Worm (Caenorhabditis elegans) whole organism, midembryonic: ENCODE results near the gene cdc-48.1.

Experiments
- T22C8.4 ChIP-seq: fragments of 200-800 bp; sonication (Bioruptor generic); IDR thresholded peaks from 2 replicates; pipeline ENCODE4 v1.3.6; 2022; ENCODE audit warnings: missing genetic modification characterization, missing compliant biosample characterization
- cog-1 ChIP-seq: sonication (generic microtip); optimal IDR thresholded peaks from 2 replicates; lab custom pipeline; 2016; ENCODE audit warnings: missing genetic modification characterization, missing compliant biosample characterization
- flt-1 ChIP-seq: fragments of 200-800 bp; sonication (Bioruptor generic); IDR thresholded peaks from 2 replicates; pipeline ENCODE4 v1.3.6; 2022; ENCODE audit warnings: missing genetic modification characterization, missing compliant biosample characterization
- klf-2 ChIP-seq: fragments of 200-800 bp; sonication (Bioruptor generic); conservative IDR thresholded peaks from 2 replicates; pipeline ENCODE4 v1.3.6; 2022; ENCODE audit warnings: missing genetic modification reagents, missing genetic modification characterization, missing compliant biosample characterization
- med-1 ChIP-seq: sonication (generic microtip); optimal IDR thresholded peaks from 2 replicates; lab custom pipeline; 2017; ENCODE audit warnings: missing genetic modification characterization, mild to moderate bottlenecking, missing compliant biosample characterization, antibody characterized with exemption, missing genetic modification reagents; ENCODE audit not compliant: insufficient read depth
- ref-1 ChIP-seq: fragments of 200-800 bp; sonication (Bioruptor generic); conservative IDR thresholded peaks from 2 replicates; pipeline ENCODE4 v1.3.6; 2022; ENCODE audit warnings: missing genetic modification reagents, missing genetic modification characterization, missing compliant biosample characterization
- tab-1 ChIP-seq: fragments of 200-800 bp; sonication (Bioruptor generic); IDR thresholded peaks from 2 replicates; pipeline ENCODE4 v1.3.6; 2022; ENCODE audit warnings: missing genetic modification characterization, missing compliant biosample characterization
- ztf-23 ChIP-seq: fragments of 200-800 bp; sonication (Bioruptor generic); IDR thresholded peaks from 2 replicates; pipeline ENCODE4 v1.3.6; 2022; ENCODE audit warnings: missing genetic modification reagents, missing genetic modification characterization, missing compliant biosample characterization
- ztf-29 ChIP-seq: fragments of 200-800 bp; sonication (Bioruptor generic); IDR thresholded peaks from 2 replicates; pipeline ENCODE4 v1.3.6; 2022; ENCODE audit warnings: missing genetic modification reagents, missing genetic modification characterization, missing compliant biosample characterization

DNA sequence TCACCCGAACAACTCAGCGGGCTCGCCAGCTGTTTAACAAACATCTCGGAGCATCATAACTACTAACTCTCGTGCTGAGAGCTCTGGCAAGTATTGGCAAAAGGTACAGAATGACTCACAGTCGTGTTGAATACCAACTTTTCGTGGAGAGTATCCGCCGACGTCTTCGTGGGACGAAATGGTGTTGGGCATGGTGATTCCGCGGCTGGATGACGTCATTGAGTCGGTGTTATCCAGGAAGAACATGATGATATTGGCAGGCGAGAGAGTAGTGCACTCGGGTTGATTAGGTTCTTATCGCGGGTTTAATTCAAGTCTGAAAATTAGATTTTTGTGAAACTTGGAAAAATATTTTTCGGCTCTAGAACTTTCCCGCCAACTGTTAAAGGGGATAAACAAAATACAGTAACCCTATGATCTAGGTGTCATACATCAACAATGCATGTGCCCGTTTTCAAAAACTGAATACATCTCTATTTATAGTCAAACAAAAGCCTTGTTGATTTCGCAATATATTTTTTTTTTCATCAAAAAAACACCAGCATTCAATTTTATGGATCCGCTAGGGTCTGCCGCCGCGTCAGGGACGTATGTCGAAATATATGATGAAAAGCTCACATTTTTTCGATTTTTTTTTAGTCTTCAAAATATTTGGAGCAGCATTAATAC is 9.7 kb downstream of the cdc-48.1 start:
- no peak for TF ChIP-seq ref-1 (GFP tag; lab: Robert Waterston, UW)
- TF ChIP-seq med-1 (GFP tag; lab: Kevin White, UChicago), result no peak
- no peak for TF ChIP-seq T22C8.4
- TF ChIP-seq klf-2, result no peak
- TF ChIP-seq flt-1 (GFP tag; lab: Robert Waterston, UW), result no peak
- 0 out of 2 replicates have a peak, but pooled peaks have one; percentile 28 for TF ChIP-seq tab-1 (GFP tag; lab: Robert Waterston, UW)
- TF ChIP-seq ztf-29 (GFP tag; lab: Robert Waterston, UW), result no peak
- TF ChIP-seq ztf-23 (GFP tag; lab: Robert Waterston, UW), result no peak
- no peak for TF ChIP-seq cog-1
